Fruit fly (Drosophila melanogaster): ENCODE results near the gene CG14693.

CG14693 gene

dm6 chr3R:10863446-10863819 is 48.6 kb upstream of the CG14693 start (continued):
- TF ChIP-seq CG7786 (GFP tag; optimal IDR thresholded peaks at IDR 0.05) = peak; percentile 17
- TF ChIP-seq odd (GFP tag; optimal IDR thresholded peaks at IDR 0.05) = no peak
- no peak for TF ChIP-seq sd (tag; optimal IDR thresholded peaks at IDR 0.05)
- no peak for TF ChIP-seq CG1024 (GFP tag; IDR thresholded peaks at IDR 0.05)
- TF ChIP-seq Oaz (GFP tag; IDR thresholded peaks at IDR 0.05) = no peak
- TF ChIP-seq Eip74EF (GFP tag; optimal IDR thresholded peaks at IDR 0.05) = no peak
- TF ChIP-seq danr (GFP tag; IDR thresholded peaks at IDR 0.05) = no peak
- TF ChIP-seq CG6272 (GFP tag; IDR thresholded peaks at IDR 0.05) = 0 out of 2 replicates have a peak, but pooled peaks have one; percentile 8
- peak; percentile 17; the same call in 1 of the 2 replicates for TF ChIP-seq HLH3B (GFP tag; IDR thresholded peaks at IDR 0.05)
- TF ChIP-seq CG7556 (GFP tag; optimal IDR thresholded peaks at IDR 0.05) = no peak
- no peak for TF ChIP-seq NK7.1 (GFP tag; optimal IDR thresholded peaks at IDR 0.05)
- TF ChIP-seq insv (GFP tag; optimal IDR thresholded peaks at IDR 0.05) = no peak
- TF ChIP-seq sim (GFP tag; IDR thresholded peaks at IDR 0.05) = no peak
- no peak for TF ChIP-seq ranshi (GFP tag; IDR thresholded peaks at IDR 0.05)
- TF ChIP-seq CG8089 (GFP tag; optimal IDR thresholded peaks at IDR 0.05) = no peak
- TF ChIP-seq CG9609 (GFP tag; optimal IDR thresholded peaks at IDR 0.05) = peak; percentile 20
- no peak for TF ChIP-seq lbe (GFP tag; optimal IDR thresholded peaks at IDR 0.05)
- no peak for TF ChIP-seq CG6791 (GFP tag; IDR thresholded peaks at IDR 0.05; ENCODE audit: partially characterized antibody)
- TF ChIP-seq cad (GFP tag; optimal IDR thresholded peaks at IDR 0.05) = no peak
- no peak for TF ChIP-seq rib (GFP tag; IDR thresholded peaks at IDR 0.05)
- TF ChIP-seq Optix (GFP tag; IDR thresholded peaks at IDR 0.05) = 0 out of 3 replicates have a peak, but pooled peaks have one; percentile 32
- no peak for TF ChIP-seq Poxn (GFP tag; IDR thresholded peaks at IDR 0.05)

dm6 chr3R:10862773-10863445 is 48.1 kb upstream of the CG14693 start, which contains the start of gene CG6574:
Gene CG6574, minus strand, starts transcription at chr3R:10862988.
- TF ChIP-seq D19A (tag; optimal IDR thresholded peaks at IDR 0.05) (no peak), tna (GFP tag; IDR thresholded peaks at IDR 0.05; ENCODE audit: partially characterized antibody) (no peak), pzg (GFP tag; optimal IDR thresholded peaks at IDR 0.05) (peak; percentile 38), cg (GFP tag; optimal IDR thresholded peaks at IDR 0.05) (no peak), CG3995 (GFP tag; optimal IDR thresholded peaks at IDR 0.05) (peak; percentile 10), CG11695 (GFP tag; IDR thresholded peaks at IDR 0.05) (0 out of 3 replicates have a peak, but pooled peaks have one; percentile 32), odd (GFP tag; optimal IDR thresholded peaks at IDR 0.05) (no peak), CG8290 (GFP tag; optimal IDR thresholded peaks at IDR 0.05) (no peak), CG8290 (tag; optimal IDR thresholded peaks at IDR 0.05) (peak in 1 of 2 experiments; percentile 14), sens (GFP tag) (peak; percentile 86), CG3281 (GFP tag; optimal IDR thresholded peaks at IDR 0.05) (peak; percentile 12), Med (GFP tag) (peak; percentile 78), run (tag; optimal IDR thresholded peaks at IDR 0.05) (no peak), her (GFP tag; optimal IDR thresholded peaks at IDR 0.05) (no peak), H15 (GFP tag; IDR thresholded peaks at IDR 0.05) (no peak), sug (tag; optimal IDR thresholded peaks at IDR 0.05) (peak; percentile 32), CG1792 (GFP tag; optimal IDR thresholded peaks at IDR 0.05) (no peak), CG10959 (GFP tag; IDR thresholded peaks at IDR 0.05) (no peak), CG14667 (GFP tag; IDR thresholded peaks at IDR 0.05) (no peak), CG10274 (GFP tag; optimal IDR thresholded peaks at IDR 0.05) (peak; percentile 97), Sox100B (GFP tag; optimal IDR thresholded peaks at IDR 0.05) (no peak), bab2 (GFP tag; optimal IDR thresholded peaks at IDR 0.05) (no peak), E2f2 (GFP tag; IDR thresholded peaks at IDR 0.05) (peak; percentile 15; the same call in 1 of the 2 replicates), Aef1 (GFP tag; IDR thresholded peaks at IDR 0.05) (no peak), tup (GFP tag; optimal IDR thresholded peaks at IDR 0.05) (no peak), Side (GFP tag; optimal IDR thresholded peaks at IDR 0.05) (no peak), ci (GFP tag; IDR thresholded peaks at IDR 0.05) (peak; percentile 40; the same call in 1 of the 3 replicates), nau (GFP tag; optimal IDR thresholded peaks at IDR 0.05) (no peak), CG6254 (GFP tag; optimal IDR thresholded peaks at IDR 0.05) (peak; percentile 36), CG18599 (GFP tag; optimal IDR thresholded peaks at IDR 0.05) (peak; percentile 28)
